Fruit fly (Drosophila melanogaster) whole organism, embryonic: ENCODE measurements around the gene Tom40.
A peak's percentile ranks its signal among the peaks of the same experiment; 100 is the strongest.

Experiments used
- Aef1 ChIP-seq: fragments of 200-800 bp; sonication (Bioruptor generic); IDR thresholded peaks from 3 replicates; pipeline ENCODE4 v1.3.6; 2022; ENCODE audit warnings: missing biosample characterization, missing genetic modification characterization
- Blimp-1 ChIP-seq: fragments of 200-800 bp; sonication (Bioruptor generic); optimal IDR thresholded peaks from 3 replicates; lab custom pipeline; 2018; ENCODE audit warnings: missing biosample characterization, missing genetic modification characterization, mild to moderate bottlenecking, moderate library complexity, missing genetic modification reagents
- CG10321 ChIP-seq: fragments of 200-800 bp; sonication (Bioruptor generic); IDR thresholded peaks from 2 replicates; pipeline ENCODE4 v1.3.6; 2022; ENCODE audit warnings: missing biosample characterization, missing genetic modification characterization
- CG11085 ChIP-seq: fragments of 200-800 bp; sonication (Bioruptor generic); IDR thresholded peaks from 2 replicates; pipeline ENCODE4 v1.3.6; 2022; ENCODE audit warnings: missing biosample characterization, missing genetic modification characterization
- CG14441 ChIP-seq: fragments of 200-800 bp; sonication (Bioruptor generic); IDR thresholded peaks from 2 replicates; pipeline ENCODE4 v1.3.6; 2022; ENCODE audit warnings: missing biosample characterization, missing genetic modification characterization
- CG14667 ChIP-seq: fragments of 200-800 bp; sonication (Bioruptor generic); IDR thresholded peaks from 2 replicates; pipeline ENCODE4 v1.3.6; 2022; ENCODE audit warnings: missing biosample characterization, missing genetic modification characterization
- CG15696 ChIP-seq: fragments of 200-800 bp; sonication (Bioruptor generic); optimal IDR thresholded peaks from 2 replicates; lab custom pipeline; 2019; ENCODE audit warnings: missing biosample characterization, mild to moderate bottlenecking, missing genetic modification characterization, moderate library complexity
- CG1603 ChIP-seq: fragments of 200-800 bp; sonication (Bioruptor generic); optimal IDR thresholded peaks from 2 replicates; lab custom pipeline; 2019; ENCODE audit warnings: missing biosample characterization, mild to moderate bottlenecking, missing genetic modification characterization, moderate library complexity
- CG17359 ChIP-seq: fragments of 200-800 bp; sonication (Bioruptor generic); optimal IDR thresholded peaks from 3 replicates; lab custom pipeline; 2018; ENCODE audit warnings: missing biosample characterization, mild to moderate bottlenecking, missing genetic modification characterization, moderate library complexity
- CG17385 ChIP-seq: fragments of 200-800 bp; sonication (Bioruptor generic); optimal IDR thresholded peaks from 3 replicates; lab custom pipeline; 2018; ENCODE audit warnings: missing biosample characterization, mild to moderate bottlenecking, missing genetic modification characterization
- CG17829 ChIP-seq: fragments of 200-800 bp; optimal IDR thresholded peaks from 2 replicates; lab custom pipeline; 2019; ENCODE audit warnings: missing biosample characterization, mild to moderate bottlenecking, missing genetic modification characterization, moderate library complexity
- CG17912 ChIP-seq: fragments of 200-800 bp; sonication (Bioruptor generic); optimal IDR thresholded peaks from 2 replicates; lab custom pipeline; 2018; ENCODE audit warnings: missing biosample characterization, mild to moderate bottlenecking, missing genetic modification characterization
- CG1792 ChIP-seq: fragments of 200-800 bp; sonication (Bioruptor generic); optimal IDR thresholded peaks from 2 replicates; lab custom pipeline; 2016; ENCODE audit warnings: missing biosample characterization, missing genetic modification characterization
- CG2116 ChIP-seq: fragments of 200-800 bp; sonication (Bioruptor generic); optimal IDR thresholded peaks from 3 replicates; lab custom pipeline; 2018; ENCODE audit warnings: missing biosample characterization, mild to moderate bottlenecking, missing genetic modification characterization
- CG32767 ChIP-seq: fragments of 200-800 bp; sonication (Bioruptor generic); IDR thresholded peaks from 2 replicates; pipeline ENCODE4 v1.3.6; 2022; ENCODE audit warnings: missing biosample characterization, missing genetic modification characterization
- CG32772 ChIP-seq: fragments of 200-800 bp; sonication (Bioruptor generic); IDR thresholded peaks from 2 replicates; pipeline ENCODE4 v1.3.6; 2022; ENCODE audit warnings: missing biosample characterization, missing genetic modification characterization
- CG4282 ChIP-seq: fragments of 200-800 bp; sonication (Bioruptor generic); optimal IDR thresholded peaks from 2 replicates; lab custom pipeline; 2016; ENCODE audit warnings: missing biosample characterization, missing genetic modification characterization
- CG43689 ChIP-seq: fragments of 200-800 bp; sonication (Bioruptor generic); IDR thresholded peaks from 2 replicates; pipeline ENCODE4 v1.3.6; 2022; ENCODE audit warnings: missing biosample characterization, missing genetic modification characterization
- CG4404 ChIP-seq: fragments of 200-800 bp; sonication (Bioruptor generic); IDR thresholded peaks from 2 replicates; pipeline ENCODE4 v1.3.6; 2022; ENCODE audit warnings: missing biosample characterization, missing genetic modification characterization
- CG6272 ChIP-seq: fragments of 200-800 bp; sonication (Bioruptor generic); IDR thresholded peaks from 2 replicates; pipeline ENCODE4 v1.3.6; 2022; ENCODE audit warnings: missing biosample characterization, missing genetic modification characterization
- CG6765 ChIP-seq: fragments of 200-800 bp; sonication (Bioruptor generic); optimal IDR thresholded peaks from 3 replicates; lab custom pipeline; 2017; ENCODE audit warnings: missing biosample characterization, mild to moderate bottlenecking, missing genetic modification characterization
- CG6813 ChIP-seq: fragments of 200-800 bp; sonication (Bioruptor generic); optimal IDR thresholded peaks from 2 replicates; lab custom pipeline; 2017; ENCODE audit warnings: missing biosample characterization, missing genetic modification characterization, mild to moderate bottlenecking, moderate library complexity, missing genetic modification reagents
- CG7372 ChIP-seq: fragments of 200-800 bp; sonication (Bioruptor generic); IDR thresholded peaks from 2 replicates; pipeline ENCODE4 v1.3.6; 2022; ENCODE audit warnings: missing biosample characterization, missing genetic modification characterization
- CG9215 ChIP-seq: fragments of 200-800 bp; sonication (Bioruptor generic); IDR thresholded peaks from 2 replicates; pipeline ENCODE4 v1.3.6; 2022; ENCODE audit warnings: missing biosample characterization, missing genetic modification characterization
- CG9609 ChIP-seq: fragments of 200-800 bp; sonication (Bioruptor generic); optimal IDR thresholded peaks from 3 replicates; lab custom pipeline; 2016; ENCODE audit warnings: missing biosample characterization, missing genetic modification characterization
- Chrac-16 ChIP-seq: fragments of 200-800 bp; sonication (Bioruptor generic); optimal IDR thresholded peaks from 3 replicates; lab custom pipeline; 2016; ENCODE audit warnings: missing biosample characterization, missing genetic modification characterization
- D19B ChIP-seq: fragments of 200-800 bp; sonication (Bioruptor generic); optimal IDR thresholded peaks from 2 replicates; lab custom pipeline; 2017; ENCODE audit warnings: missing biosample characterization, mild to moderate bottlenecking, missing genetic modification characterization
- Dad ChIP-seq: fragments of 200-800 bp; sonication (Bioruptor generic); optimal IDR thresholded peaks from 3 replicates; lab custom pipeline; 2016; ENCODE audit warnings: missing biosample characterization, missing genetic modification characterization
- Dll ChIP-seq: fragments of 200-800 bp; sonication (Bioruptor generic); IDR thresholded peaks from 4 replicates; pipeline ENCODE4 v1.3.6; 2022; ENCODE audit warnings: missing biosample characterization, missing genetic modification characterization; ENCODE audit not compliant: partially characterized antibody
- Drgx ChIP-seq: fragments of 200-800 bp; sonication (Bioruptor generic); IDR thresholded peaks from 2 replicates; pipeline ENCODE4 v1.3.6; 2022; ENCODE audit warnings: missing biosample characterization, missing genetic modification characterization
- Eip74EF ChIP-seq, 2 experiments: fragments of 200-800 bp in 1 of 2; fragments of >200 bp in 1 of 2; sonication (Bioruptor generic) in 1 of 2; optimal IDR thresholded peaks; 2 replicates each; lab custom pipeline; 2017 to 2019; ENCODE audit warnings: missing biosample characterization in 2 of 2, missing genetic modification characterization in 2 of 2, mild to moderate bottlenecking in 1 of 2, moderate library complexity in 1 of 2
- Hr39 ChIP-seq: fragments of >200 bp; optimal IDR thresholded peaks from 2 replicates; lab custom pipeline; 2017
- MESR4 ChIP-seq: fragments of 200-800 bp; sonication (Bioruptor generic); optimal IDR thresholded peaks from 2 replicates; lab custom pipeline; 2018; ENCODE audit warnings: missing biosample characterization, mild to moderate bottlenecking, missing genetic modification characterization, moderate library complexity
- Nf-YB ChIP-seq: fragments of 200-800 bp; sonication (Bioruptor generic); optimal IDR thresholded peaks from 3 replicates; lab custom pipeline; 2019; ENCODE audit warnings: missing biosample characterization, mild to moderate bottlenecking, missing genetic modification characterization, moderate library complexity
- Oli ChIP-seq: fragments of 200-800 bp; sonication (Bioruptor generic); optimal IDR thresholded peaks from 2 replicates; lab custom pipeline; 2018; ENCODE audit warnings: missing biosample characterization, mild to moderate bottlenecking, missing genetic modification characterization, moderate library complexity
- Usf ChIP-seq: fragments of 200-800 bp; sonication (Bioruptor generic); optimal IDR thresholded peaks from 2 replicates; lab custom pipeline; 2017; ENCODE audit warnings: missing genotype, missing biosample characterization, missing genetic modification characterization
- az2 ChIP-seq: fragments of 200-800 bp; sonication (Bioruptor generic); optimal IDR thresholded peaks from 3 replicates; lab custom pipeline; 2016; ENCODE audit warnings: missing biosample characterization, missing genetic modification characterization
- bcd ChIP-seq: fragments of 200-800 bp; sonication (Bioruptor generic); optimal IDR thresholded peaks from 2 replicates; lab custom pipeline; 2017; ENCODE audit warnings: missing biosample characterization, mild to moderate bottlenecking, missing genetic modification characterization
- btn ChIP-seq: fragments of 200-800 bp; sonication (Bioruptor generic); optimal IDR thresholded peaks from 2 replicates; lab custom pipeline; 2016; ENCODE audit warnings: missing biosample characterization, missing genetic modification characterization
- croc ChIP-seq: fragments of 200-800 bp; sonication (Bioruptor generic); conservative IDR thresholded peaks from 3 replicates; pipeline ENCODE4 v1.3.6; 2022; ENCODE audit warnings: missing biosample characterization, missing genetic modification characterization
- grau ChIP-seq: fragments of 200-800 bp; optimal IDR thresholded peaks from 3 replicates; lab custom pipeline; 2019; ENCODE audit warnings: missing biosample characterization, mild to moderate bottlenecking, missing genetic modification characterization, moderate library complexity
- lbe ChIP-seq: fragments of 200-800 bp; sonication (Bioruptor generic); optimal IDR thresholded peaks from 2 replicates; lab custom pipeline; 2016; ENCODE audit warnings: missing biosample characterization, mild to moderate bottlenecking, missing genetic modification characterization
- lov ChIP-seq, 2 experiments: fragments of 200-800 bp in 1 of 2; fragments of >200 bp in 1 of 2; sonication (Bioruptor generic) in 1 of 2; IDR thresholded peaks in 1 of 2; optimal IDR thresholded peaks in 1 of 2; 2 replicates in 1 of 2; 3 replicates in 1 of 2; pipeline versions ENCODE4 v1.3.6 to Lab custom; 2017 to 2022; ENCODE audit warnings: missing biosample characterization in 1 of 2, missing genetic modification characterization in 1 of 2
- nerfin-1 ChIP-seq: fragments of 200-800 bp; sonication (Bioruptor generic); optimal IDR thresholded peaks from 3 replicates; lab custom pipeline; 2019; ENCODE audit warnings: missing biosample characterization, mild to moderate bottlenecking, missing genetic modification characterization, moderate library complexity
- nerfin-2 ChIP-seq: fragments of 200-800 bp; sonication (Bioruptor generic); IDR thresholded peaks from 2 replicates; pipeline ENCODE4 v1.3.6; 2022; ENCODE audit warnings: missing biosample characterization, missing genetic modification characterization; ENCODE audit not compliant: partially characterized antibody
- sens ChIP-seq: fragments of 200-800 bp; sonication (Bioruptor generic); peaks from one replicate; lab custom pipeline; 2016; ENCODE audit warnings: missing biosample characterization, missing genetic modification characterization
- slbo ChIP-seq: fragments of 200-800 bp; sonication (Bioruptor generic); IDR thresholded peaks from 2 replicates; pipeline ENCODE4 v1.3.6; 2022; ENCODE audit warnings: missing biosample characterization, missing genetic modification characterization
- vnd ChIP-seq: fragments of 200-800 bp; sonication (Bioruptor generic); IDR thresholded peaks from 3 replicates; pipeline ENCODE4 v1.3.6; 2022; ENCODE audit warnings: missing biosample characterization, missing genetic modification characterization; ENCODE audit not compliant: partially characterized antibody

Gene Tom40

dm6 chrX:7728251-7729164, 8.2 kb upstream of the Tom40 start, which contains the start of the genes NELF-B and CG12155 (continued):
- TF ChIP-seq bcd: peak; percentile 63
- no peak for TF ChIP-seq CG17912 (GFP tag; lab: Kevin White, UChicago)
- TF ChIP-seq CG6813: no peak
- no peak for TF ChIP-seq sens (GFP tag; lab: Kevin White, UChicago)
- no peak; the same call in 1 of the 2 replicates for TF ChIP-seq CG6272 (GFP tag; lab: Robert Waterston, UW)
- peak; percentile 29 for TF ChIP-seq CG17359 (tag; lab: Kevin White, UChicago)
- no peak for TF ChIP-seq Drgx (GFP tag; lab: Robert Waterston, UW)
- TF ChIP-seq Hr39 (lab: Kevin White, UChicago): no peak
- no peak for TF ChIP-seq Blimp-1 (GFP tag; lab: Kevin White, UChicago)
- no peak for TF ChIP-seq lov (optimal IDR thresholded peaks at IDR 0.05; lab: Kevin White, UChicago)
- no peak for TF ChIP-seq lov (GFP tag; IDR thresholded peaks at IDR 0.05; lab: Robert Waterston, UW)
- TF ChIP-seq CG11085: no peak
- no peak for TF ChIP-seq croc (GFP tag; lab: Robert Waterston, UW)
- no peak for TF ChIP-seq CG4282 (GFP tag; lab: Kevin White, UChicago)
- no peak for TF ChIP-seq CG14667 (GFP tag; lab: Robert Waterston, UW)
- TF ChIP-seq MESR4: peak; percentile 75
- no peak for TF ChIP-seq CG17385
- no peak for TF ChIP-seq CG32767 (GFP tag; lab: Robert Waterston, UW)
- no peak for TF ChIP-seq Eip74EF (GFP tag; optimal IDR thresholded peaks at IDR 0.05; lab: Kevin White, UChicago)
- TF ChIP-seq Usf: peak; percentile 45
- 0 out of 3 replicates have a peak, but pooled peaks have one; percentile 55 for TF ChIP-seq vnd (GFP tag; lab: Robert Waterston, UW)
- peak; percentile 52 for TF ChIP-seq CG17829 (tag; lab: Kevin White, UChicago)
- TF ChIP-seq az2 (GFP tag; lab: Kevin White, UChicago): peak; percentile 59
- TF ChIP-seq grau (tag; lab: Kevin White, UChicago): peak; percentile 65
- TF ChIP-seq CG1792: no peak
- peak; percentile 34 for TF ChIP-seq CG15696 (tag; lab: Kevin White, UChicago)
- TF ChIP-seq slbo (GFP tag; lab: Robert Waterston, UW): peak; percentile 57
- TF ChIP-seq CG9609: peak; percentile 23
- 0 out of 2 replicates have a peak, but pooled peaks have one; percentile 41 for TF ChIP-seq nerfin-2
- no peak for TF ChIP-seq D19B (GFP tag; lab: Kevin White, UChicago)
- no peak for TF ChIP-seq lbe (GFP tag; lab: Kevin White, UChicago)
- TF ChIP-seq CG43689 (GFP tag; lab: Robert Waterston, UW): no peak
- no peak for TF ChIP-seq Dad (GFP tag; lab: Kevin White, UChicago)
- TF ChIP-seq CG9215 (GFP tag; lab: Robert Waterston, UW): peak; percentile 53
- peak; percentile 49 for TF ChIP-seq Chrac-16 (GFP tag; lab: Kevin White, UChicago)
- TF ChIP-seq Dll: peak; percentile 70; the same call in 3 of the 4 replicates
- TF ChIP-seq btn: no peak
- peak; percentile 35; the same call in 1 of the 3 replicates for TF ChIP-seq Aef1 (GFP tag; lab: Robert Waterston, UW)
- peak; percentile 41 for TF ChIP-seq Oli
- no peak for TF ChIP-seq Nf-YB (GFP tag; lab: Kevin White, UChicago)
- TF ChIP-seq CG4404 (GFP tag; lab: Robert Waterston, UW): peak; percentile 26; the same call in 1 of the 2 replicates
- no peak for TF ChIP-seq CG10321 (GFP tag; lab: Robert Waterston, UW)
- TF ChIP-seq CG6765 (GFP tag; lab: Kevin White, UChicago): no peak
- no peak for TF ChIP-seq CG32772 (GFP tag; lab: Robert Waterston, UW)
- no peak for TF ChIP-seq nerfin-1
- TF ChIP-seq CG1603: no peak
- no peak; the same call in 1 of the 2 replicates for TF ChIP-seq CG14441 (GFP tag; lab: Robert Waterston, UW)
- TF ChIP-seq CG7372: 0 out of 2 replicates have a peak, but pooled peaks have one; percentile 25
- TF ChIP-seq CG2116 (GFP tag; lab: Kevin White, UChicago): peak; percentile 98
